Worm (Caenorhabditis elegans) whole organism, young adult: Measurements from ENCODE around the gene F29B9.1.

ENCODE experiments used
- B0261.1 ChIP-seq: sonication (generic microtip); optimal IDR thresholded peaks from 2 replicates; lab custom pipeline; 2016; ENCODE audit warnings: mild to moderate bottlenecking, missing genetic modification characterization, moderate library complexity, missing compliant biosample characterization
- C17E4.6 ChIP-seq: fragments of 200-800 bp; sonication (Bioruptor generic); IDR thresholded peaks from 2 replicates; pipeline ENCODE4 v1.3.6; 2022; ENCODE audit warnings: missing genetic modification reagents, missing genetic modification characterization, missing compliant biosample characterization
- F10E7.11 ChIP-seq: sonication (generic microtip); optimal IDR thresholded peaks from 2 replicates; lab custom pipeline; 2017; ENCODE audit warnings: mild to moderate bottlenecking, missing genetic modification characterization, moderate library complexity, missing compliant biosample characterization
- F33H1.4 ChIP-seq: fragments of 200-800 bp; sonication (Bioruptor generic); IDR thresholded peaks from 2 replicates; pipeline ENCODE4 v1.3.6; 2022; ENCODE audit warnings: missing genetic modification reagents, missing genetic modification characterization, missing compliant biosample characterization
- F52B5.7 ChIP-seq: sonication (generic microtip); optimal IDR thresholded peaks from 2 replicates; lab custom pipeline; 2016; ENCODE audit warnings: mild to moderate bottlenecking, missing genetic modification characterization, missing compliant biosample characterization
- F57C9.4 ChIP-seq: sonication (generic microtip); optimal IDR thresholded peaks from 2 replicates; lab custom pipeline; 2017; ENCODE audit warnings: mild to moderate bottlenecking, missing genetic modification characterization, missing compliant biosample characterization
- K11D2.4 ChIP-seq: fragments of 200-800 bp; sonication (Bioruptor generic); IDR thresholded peaks from 2 replicates; pipeline ENCODE4 v1.3.6; 2022; ENCODE audit warnings: missing genetic modification reagents, missing genetic modification characterization, missing compliant biosample characterization
- Y53G8AR.9 ChIP-seq: fragments of 200-800 bp; sonication (Bioruptor generic); conservative IDR thresholded peaks from 2 replicates; pipeline ENCODE4 v1.3.6; 2022; ENCODE audit warnings: missing genetic modification reagents, missing genetic modification characterization, missing compliant biosample characterization
- Y56A3A.18 ChIP-seq: fragments of 200-800 bp; sonication (Bioruptor generic); IDR thresholded peaks from 2 replicates; pipeline ENCODE4 v1.3.6; 2022; ENCODE audit warnings: missing genetic modification reagents, missing genetic modification characterization, missing compliant biosample characterization
- Y67H2A.10 ChIP-seq: fragments of 200-800 bp; sonication (Bioruptor generic); conservative IDR thresholded peaks from 2 replicates; pipeline ENCODE4 v1.3.6; 2022; ENCODE audit warnings: missing genetic modification reagents, missing genetic modification characterization, missing compliant biosample characterization
- akir-1 ChIP-seq: fragments of 200-800 bp; sonication (Bioruptor generic); optimal IDR thresholded peaks from 2 replicates; lab custom pipeline; 2018; ENCODE audit warnings: mild to moderate bottlenecking, missing genetic modification characterization, moderate library complexity, missing compliant biosample characterization
- ama-1 ChIP-seq, 3 experiments: fragments of 150-350 bp in 1 of 3; sonication (generic microtip) in 2 of 3; optimal IDR thresholded peaks; 2 replicates each; lab custom pipeline; 2014 to 2018; ENCODE audit warnings: missing biosample characterization in 2 of 3, missing genetic modification characterization in 2 of 3, missing genetic modification reagents in 2 of 3
- attf-6 ChIP-seq: fragments of 200-800 bp; sonication (Bioruptor generic); IDR thresholded peaks from 2 replicates; pipeline ENCODE4 v1.3.6; 2022; ENCODE audit warnings: missing genetic modification reagents, missing genetic modification characterization, missing compliant biosample characterization
- bed-1 ChIP-seq: fragments of 200-800 bp; sonication (Bioruptor generic); IDR thresholded peaks from 2 replicates; pipeline ENCODE4 v1.3.6; 2022; ENCODE audit warnings: missing genetic modification reagents, missing genetic modification characterization, missing compliant biosample characterization
- cebp-1 ChIP-seq, 2 experiments: fragments of 200-800 bp in 1 of 2; sonication (Bioruptor generic) in 1 of 2; sonication (generic microtip) in 1 of 2; IDR thresholded peaks in 1 of 2; optimal IDR thresholded peaks in 1 of 2; 2 replicates each; pipeline versions ENCODE4 v1.3.6 to Lab custom; 2017 to 2022; ENCODE audit warnings: missing compliant biosample characterization in 2 of 2, missing genetic modification characterization in 2 of 2, mild to moderate bottlenecking in 1 of 2, missing genetic modification reagents in 1 of 2, moderate library complexity in 1 of 2
- ceh-40 ChIP-seq: fragments of 200-800 bp; sonication (Bioruptor generic); IDR thresholded peaks from 2 replicates; pipeline ENCODE4 v1.3.6; 2022; ENCODE audit warnings: missing genetic modification characterization, missing compliant biosample characterization
- ceh-58 ChIP-seq: fragments of 200-800 bp; sonication (Bioruptor generic); IDR thresholded peaks from 2 replicates; pipeline ENCODE4 v1.3.6; 2022; ENCODE audit warnings: missing genetic modification characterization, missing compliant biosample characterization
- ceh-91 ChIP-seq: fragments of 200-800 bp; sonication (Bioruptor generic); IDR thresholded peaks from 2 replicates; pipeline ENCODE4 v1.3.6; 2022; ENCODE audit warnings: missing genetic modification reagents, missing genetic modification characterization, missing compliant biosample characterization
- die-1 ChIP-seq: sonication (generic microtip); optimal IDR thresholded peaks from 2 replicates; lab custom pipeline; 2016; ENCODE audit warnings: missing genotype, mild to moderate bottlenecking, missing genetic modification characterization, missing compliant biosample characterization
- dpff-1 ChIP-seq: sonication (generic microtip); optimal IDR thresholded peaks from 2 replicates; lab custom pipeline; 2017; ENCODE audit warnings: mild to moderate bottlenecking, missing genetic modification characterization, missing compliant biosample characterization
- dpl-1 ChIP-seq: fragments of 150-350 bp; optimal IDR thresholded peaks from 2 replicates; lab custom pipeline; 2014; ENCODE audit warnings: missing biosample characterization, missing genetic modification reagents, missing genetic modification characterization
- efl-1 ChIP-seq: fragments of 150-350 bp; optimal IDR thresholded peaks from 2 replicates; lab custom pipeline; 2014; ENCODE audit warnings: missing biosample characterization, missing genetic modification reagents, missing genetic modification characterization
- egl-44 ChIP-seq: fragments of 200-800 bp; sonication (Bioruptor generic); IDR thresholded peaks from 2 replicates; pipeline ENCODE4 v1.3.6; 2022; ENCODE audit warnings: missing genetic modification reagents, missing genetic modification characterization, missing compliant biosample characterization
- egrh-3 ChIP-seq: fragments of 200-800 bp; sonication (Bioruptor generic); IDR thresholded peaks from 2 replicates; pipeline ENCODE4 v1.3.6; 2022; ENCODE audit warnings: missing genetic modification reagents, missing genetic modification characterization, missing compliant biosample characterization
- him-1 ChIP-seq: sonication (generic microtip); optimal IDR thresholded peaks from 2 replicates; lab custom pipeline; 2016; ENCODE audit warnings: missing genotype, missing genetic modification reagents, missing genetic modification characterization, missing compliant biosample characterization
- hrde-1 ChIP-seq: sonication (generic microtip); optimal IDR thresholded peaks from 2 replicates; lab custom pipeline; 2016; ENCODE audit warnings: missing genetic modification characterization, mild to moderate bottlenecking, missing compliant biosample characterization, moderate library complexity, missing genotype, missing genetic modification reagents, borderline replicate concordance
- lin-26 ChIP-seq: fragments of 200-800 bp; sonication (Bioruptor generic); IDR thresholded peaks from 2 replicates; pipeline ENCODE4 v1.3.6; 2022; ENCODE audit warnings: missing genetic modification reagents, missing genetic modification characterization, missing compliant biosample characterization
- lin-54 ChIP-seq: fragments of 200-800 bp; sonication (Bioruptor generic); optimal IDR thresholded peaks from 2 replicates; lab custom pipeline; 2018; ENCODE audit warnings: mild to moderate bottlenecking, missing genetic modification characterization, missing compliant biosample characterization
- lsy-27 ChIP-seq: sonication (generic microtip); optimal IDR thresholded peaks from 2 replicates; lab custom pipeline; 2017; ENCODE audit warnings: missing genetic modification characterization, mild to moderate bottlenecking, missing compliant biosample characterization, antibody characterized with exemption, missing genotype, borderline replicate concordance; ENCODE audit not compliant: insufficient read depth
- madf-8 ChIP-seq: fragments of 200-800 bp; sonication (Bioruptor generic); conservative IDR thresholded peaks from 2 replicates; pipeline ENCODE4 v1.3.6; 2022; ENCODE audit warnings: missing genetic modification reagents, missing genetic modification characterization, missing compliant biosample characterization
- mcd-1 ChIP-seq: fragments of 200-800 bp; sonication (Bioruptor generic); IDR thresholded peaks from 2 replicates; pipeline ENCODE4 v1.3.6; 2022; ENCODE audit warnings: missing genetic modification reagents, missing genetic modification characterization, missing compliant biosample characterization
- mxl-1 ChIP-seq: sonication (generic microtip); optimal IDR thresholded peaks from 2 replicates; lab custom pipeline; 2016; ENCODE audit warnings: missing genetic modification characterization, missing compliant biosample characterization
- nhr-27 ChIP-seq: fragments of 200-800 bp; sonication (Bioruptor generic); optimal IDR thresholded peaks from 2 replicates; lab custom pipeline; 2018; ENCODE audit warnings: mild to moderate bottlenecking, missing genetic modification characterization, moderate library complexity, missing compliant biosample characterization
- nhr-80 ChIP-seq: sonication (generic microtip); optimal IDR thresholded peaks from 2 replicates; lab custom pipeline; 2016; ENCODE audit warnings: missing genetic modification characterization, missing compliant biosample characterization
- nhr-90 ChIP-seq: sonication (generic microtip); optimal IDR thresholded peaks from 2 replicates; lab custom pipeline; 2016; ENCODE audit warnings: missing genotype, mild to moderate bottlenecking, missing genetic modification characterization, missing compliant biosample characterization
- pbrm-1 ChIP-seq: fragments of 200-800 bp; sonication (Bioruptor generic); IDR thresholded peaks from 2 replicates; pipeline ENCODE4 v1.3.6; 2022; ENCODE audit warnings: missing genetic modification reagents, missing genetic modification characterization, missing compliant biosample characterization
- rcor-1 ChIP-seq: fragments of 200-800 bp; sonication (Bioruptor generic); IDR thresholded peaks from 2 replicates; pipeline ENCODE4 v1.3.6; 2022; ENCODE audit warnings: missing genetic modification reagents, missing genetic modification characterization, missing compliant biosample characterization
- snpc-1.3 ChIP-seq: sonication (generic microtip); optimal IDR thresholded peaks from 2 replicates; lab custom pipeline; 2017; ENCODE audit warnings: missing genetic modification characterization, mild to moderate bottlenecking, missing compliant biosample characterization, antibody characterized with exemption, moderate library complexity, missing genotype, missing genetic modification reagents; ENCODE audit not compliant: insufficient read depth
- sptf-2 ChIP-seq: fragments of 200-800 bp; sonication (Bioruptor generic); optimal IDR thresholded peaks from 2 replicates; lab custom pipeline; 2018; ENCODE audit warnings: mild to moderate bottlenecking, missing genetic modification characterization, missing compliant biosample characterization
- tbp1 ChIP-seq: fragments of 200-800 bp; sonication (Bioruptor generic); optimal IDR thresholded peaks from 2 replicates; lab custom pipeline; 2018; ENCODE audit warnings: mild to moderate bottlenecking, missing genetic modification characterization, missing compliant biosample characterization
- tlf-1 ChIP-seq: fragments of 200-800 bp; sonication (Bioruptor generic); optimal IDR thresholded peaks from 2 replicates; lab custom pipeline; 2018; ENCODE audit warnings: mild to moderate bottlenecking, missing genetic modification characterization, missing compliant biosample characterization
- zfh-2 ChIP-seq: fragments of 200-800 bp; sonication (Bioruptor generic); conservative IDR thresholded peaks from 2 replicates; pipeline ENCODE4 v1.3.6; 2022; ENCODE audit warnings: missing genetic modification reagents, missing genetic modification characterization, missing compliant biosample characterization
- ztf-18 ChIP-seq: sonication (generic microtip); optimal IDR thresholded peaks from 2 replicates; lab custom pipeline; 2016; ENCODE audit warnings: missing genotype, mild to moderate bottlenecking, missing genetic modification characterization, missing compliant biosample characterization
- ztf-3 ChIP-seq: fragments of 200-800 bp; sonication (Bioruptor generic); optimal IDR thresholded peaks from 2 replicates; lab custom pipeline; 2018; ENCODE audit warnings: mild to moderate bottlenecking, missing genetic modification characterization, missing compliant biosample characterization
- ztf-6 ChIP-seq: fragments of 200-800 bp; sonication (Bioruptor generic); IDR thresholded peaks from 2 replicates; pipeline ENCODE4 v1.3.6; 2022; ENCODE audit warnings: missing genetic modification reagents, missing genetic modification characterization, missing compliant biosample characterization

Gene F29B9.1

DNA sequence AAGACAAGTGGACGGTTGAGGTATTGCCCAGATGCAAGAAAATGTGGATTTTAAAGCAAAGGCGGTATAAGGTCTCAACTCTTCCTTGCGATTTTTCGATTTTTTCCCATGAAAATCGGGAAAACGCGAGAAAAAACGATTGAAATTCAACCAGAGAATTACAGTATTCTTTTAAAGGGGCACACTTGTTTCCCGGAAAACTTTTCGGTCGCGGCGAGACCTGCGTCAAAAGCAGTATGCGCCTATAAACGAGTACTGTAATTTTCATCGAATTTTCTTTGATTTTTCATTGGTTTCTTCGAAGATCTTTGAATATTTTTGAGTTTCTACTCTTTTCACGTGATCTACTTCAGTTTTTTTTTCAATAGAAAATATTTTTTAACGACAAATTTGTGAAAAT lies 11.5 kb upstream of the F29B9.1 start (continued):
- TF ChIP-seq lsy-27 (tag; lab: Kevin White, UChicago) (no peak), Y67H2A.10 (GFP tag; lab: Robert Waterston, UW) (no peak), Y53G8AR.9 (GFP tag; lab: Robert Waterston, UW) (0 out of 2 replicates have a peak, but pooled peaks have one; percentile 53), nhr-80 (no peak), ceh-58 (GFP tag; lab: Robert Waterston, UW) (no peak), tlf-1 (GFP tag; lab: Kevin White, UChicago) (peak; percentile 17), mxl-1 (tag; lab: Kevin White, UChicago) (no peak), B0261.1 (tag; lab: Kevin White, UChicago) (no peak), lin-26 (no peak), egrh-3 (GFP tag; lab: Robert Waterston, UW) (no peak), F52B5.7 (no peak), K11D2.4 (GFP tag; lab: Robert Waterston, UW) (no peak), efl-1 (GFP tag; lab: Kevin White, UChicago) (peak; percentile 24), him-1 (no peak), F10E7.11 (tag; lab: Kevin White, UChicago) (no peak), ztf-3 (GFP tag; lab: Kevin White, UChicago) (no peak), nhr-27 (tag; lab: Kevin White, UChicago) (no peak), tbp1 (peak; percentile 49), egl-44 (no peak), F57C9.4 (no peak), snpc-1.3 (tag; lab: Kevin White, UChicago) (peak; percentile 23), mcd-1 (GFP tag; lab: Robert Waterston, UW) (peak; percentile 49; the same call in 1 of the 2 replicates), F33H1.4 (GFP tag; lab: Robert Waterston, UW) (peak; percentile 98), akir-1 (GFP tag; lab: Kevin White, UChicago) (no peak), rcor-1 (peak; percentile 44; the same call in 1 of the 2 replicates), Y56A3A.18 (GFP tag; lab: Robert Waterston, UW) (no peak), pbrm-1 (GFP tag; lab: Robert Waterston, UW) (no peak), madf-8 (peak; percentile 89), lin-54 (GFP tag; lab: Kevin White, UChicago) (peak; percentile 63), die-1 (tag; lab: Kevin White, UChicago) (no peak), nhr-90 (tag; lab: Kevin White, UChicago) (no peak), dpl-1 (no peak), bed-1 (GFP tag; lab: Robert Waterston, UW) (no peak), hrde-1 (tag; lab: Kevin White, UChicago) (peak; percentile 11), cebp-1 (GFP tag; IDR thresholded peaks at IDR 0.05; lab: Robert Waterston, UW) (no peak), cebp-1 (tag; optimal IDR thresholded peaks at IDR 0.05; lab: Kevin White, UChicago) (no peak), C17E4.6 (GFP tag; lab: Robert Waterston, UW) (peak; percentile 42; the same call in 1 of the 2 replicates), zfh-2 (GFP tag; lab: Robert Waterston, UW) (no peak), ceh-91 (peak; percentile 87), ama-1 (optimal IDR thresholded peaks at IDR 0.05; lab: Kevin White, UChicago) (no peak), ama-1 (GFP tag; optimal IDR thresholded peaks at IDR 0.05; lab: Kevin White, UChicago) (no peak), attf-6 (GFP tag; lab: Robert Waterston, UW) (peak; percentile 73), ztf-6 (GFP tag; lab: Robert Waterston, UW) (no peak), ceh-40 (GFP tag; lab: Robert Waterston, UW) (no peak), dpff-1 (tag; lab: Kevin White, UChicago) (no peak), sptf-2 (GFP tag; lab: Kevin White, UChicago) (no peak), ztf-18 (no peak)
